Worm (Caenorhabditis elegans): Measurements from ENCODE around the gene bgal-2.

ce11 chrX:6790986-6791385 is 6.8 kb downstream of the bgal-2 start, which contains the start of gene asp-3:
- no peak for TF ChIP-seq dao-5 (tag; optimal IDR thresholded peaks at IDR 0.05)
- no peak for TF ChIP-seq W03F9.2 (tag; optimal IDR thresholded peaks at IDR 0.05)
